Worm (Caenorhabditis elegans) whole organism, mixed stage, embryonic: ENCODE results near the gene gap-2.

ENCODE experiments used
- M03D4.4 ChIP-seq: sonication (generic microtip); optimal IDR thresholded peaks from 2 replicates; lab custom pipeline; 2017; ENCODE audit warnings: mild to moderate bottlenecking, missing genetic modification characterization, missing compliant biosample characterization
- bed-3 ChIP-seq: fragments of 200-800 bp; sonication (Bioruptor generic); optimal IDR thresholded peaks from 3 replicates; lab custom pipeline; 2018; ENCODE audit warnings: mild to moderate bottlenecking, missing genetic modification characterization, moderate library complexity, missing compliant biosample characterization
- blmp-1 ChIP-seq: fragments of 150-350 bp; optimal IDR thresholded peaks from 2 replicates; lab custom pipeline; 2014; ENCODE audit warnings: missing biosample characterization, missing genetic modification characterization
- ceh-39 ChIP-seq: fragments of 150-350 bp; optimal IDR thresholded peaks from 2 replicates; lab custom pipeline; 2014; ENCODE audit warnings: missing biosample characterization, missing genetic modification characterization
- ceh-43 ChIP-seq: fragments of 200-800 bp; sonication (Bioruptor generic); optimal IDR thresholded peaks from 2 replicates; lab custom pipeline; 2018; ENCODE audit warnings: mild to moderate bottlenecking, missing genetic modification characterization, moderate library complexity, missing compliant biosample characterization
- ceh-83 ChIP-seq: fragments of 200-800 bp; sonication (Bioruptor generic); optimal IDR thresholded peaks from 2 replicates; lab custom pipeline; 2018; ENCODE audit warnings: mild to moderate bottlenecking, missing genetic modification characterization, missing compliant biosample characterization
- ces-1 ChIP-seq: fragments of 150-350 bp; optimal IDR thresholded peaks from 2 replicates; lab custom pipeline; 2014; ENCODE audit warnings: missing biosample characterization, missing genetic modification reagents, missing genetic modification characterization
- cnd-1 ChIP-seq: fragments of 200-800 bp; sonication (Bioruptor generic); optimal IDR thresholded peaks from 2 replicates; lab custom pipeline; 2018; ENCODE audit warnings: mild to moderate bottlenecking, missing genetic modification characterization, missing compliant biosample characterization
- drap-1 ChIP-seq: fragments of 200-800 bp; sonication (Bioruptor generic); optimal IDR thresholded peaks from 3 replicates; lab custom pipeline; 2018; ENCODE audit warnings: mild to moderate bottlenecking, missing genetic modification characterization, missing compliant biosample characterization
- elt-1 ChIP-seq: sonication (generic microtip); optimal IDR thresholded peaks from 2 replicates; lab custom pipeline; 2017; ENCODE audit warnings: missing genetic modification characterization, mild to moderate bottlenecking, missing compliant biosample characterization, antibody characterized with exemption, moderate library complexity, borderline replicate concordance; ENCODE audit not compliant: insufficient read depth
- elt-3 ChIP-seq: fragments of 150-350 bp; optimal IDR thresholded peaks from 2 replicates; lab custom pipeline; 2014; ENCODE audit warnings: missing biosample characterization, missing genetic modification characterization
- flh-1 ChIP-seq: fragments of 200-800 bp; sonication (Bioruptor generic); optimal IDR thresholded peaks from 2 replicates; lab custom pipeline; 2018; ENCODE audit warnings: mild to moderate bottlenecking, missing genetic modification characterization, moderate library complexity, missing compliant biosample characterization
- ham-2 ChIP-seq: fragments of 200-800 bp; sonication (Bioruptor generic); optimal IDR thresholded peaks from 2 replicates; lab custom pipeline; 2018; ENCODE audit warnings: mild to moderate bottlenecking, missing genetic modification characterization, missing compliant biosample characterization
- hlh-1 ChIP-seq: fragments of 150-350 bp; optimal IDR thresholded peaks from 2 replicates; lab custom pipeline; 2014; ENCODE audit warnings: missing biosample characterization, missing genetic modification reagents, missing genetic modification characterization
- lin-13 ChIP-seq: fragments of 150-350 bp; optimal IDR thresholded peaks from 2 replicates; lab custom pipeline; 2014; ENCODE audit warnings: missing biosample characterization, missing genetic modification characterization
- lin-32 ChIP-seq: fragments of 200-800 bp; sonication (Bioruptor generic); optimal IDR thresholded peaks from 2 replicates; lab custom pipeline; 2018; ENCODE audit warnings: mild to moderate bottlenecking, missing genetic modification characterization, missing compliant biosample characterization
- lsy-2 ChIP-seq: fragments of 150-350 bp; optimal IDR thresholded peaks from 2 replicates; lab custom pipeline; 2014; ENCODE audit warnings: missing biosample characterization, missing genetic modification characterization
- mab-5 ChIP-seq: fragments of 150-350 bp; optimal IDR thresholded peaks from 2 replicates; lab custom pipeline; 2014; ENCODE audit warnings: missing biosample characterization, missing genetic modification characterization
- mep-1 ChIP-seq: fragments of 150-350 bp; optimal IDR thresholded peaks from 2 replicates; lab custom pipeline; 2017; ENCODE audit warnings: missing biosample characterization, missing genetic modification reagents, missing genetic modification characterization, inconsistent platforms
- mls-2 ChIP-seq: sonication (generic microtip); optimal IDR thresholded peaks from 2 replicates; lab custom pipeline; 2016; ENCODE audit warnings: mild to moderate bottlenecking, missing genetic modification characterization, moderate library complexity, missing compliant biosample characterization
- nhr-2 ChIP-seq: fragments of 150-350 bp; optimal IDR thresholded peaks from 2 replicates; lab custom pipeline; 2014; ENCODE audit warnings: missing biosample characterization, missing genetic modification characterization
- nhr-237 ChIP-seq: fragments of 150-350 bp; optimal IDR thresholded peaks from 2 replicates; lab custom pipeline; 2014; ENCODE audit warnings: missing biosample characterization, missing genetic modification characterization
- nhr-28 ChIP-seq: fragments of 150-350 bp; optimal IDR thresholded peaks from 2 replicates; lab custom pipeline; 2014; ENCODE audit warnings: missing biosample characterization, missing genetic modification characterization
- nhr-76 ChIP-seq: sonication (generic microtip); optimal IDR thresholded peaks from 2 replicates; lab custom pipeline; 2017; ENCODE audit warnings: missing biosample characterization, missing genetic modification characterization
- pha-4 ChIP-seq: fragments of 150-350 bp; optimal IDR thresholded peaks from 2 replicates; lab custom pipeline; 2018; ENCODE audit warnings: missing biosample characterization, missing genetic modification reagents, missing genetic modification characterization
- sem-2 ChIP-seq: fragments of 200-800 bp; sonication (Bioruptor generic); optimal IDR thresholded peaks from 2 replicates; lab custom pipeline; 2018; ENCODE audit warnings: mild to moderate bottlenecking, missing genetic modification characterization, missing compliant biosample characterization
- snpc-4 ChIP-seq: fragments of 150-350 bp; optimal IDR thresholded peaks from 2 replicates; lab custom pipeline; 2014; ENCODE audit warnings: missing biosample characterization, missing genetic modification characterization
- sptf-1 ChIP-seq: sonication (generic microtip); optimal IDR thresholded peaks from 2 replicates; lab custom pipeline; 2017; ENCODE audit warnings: mild to moderate bottlenecking, missing genetic modification characterization, moderate library complexity, missing compliant biosample characterization
- unc-120 ChIP-seq: sonication (generic microtip); optimal IDR thresholded peaks from 2 replicates; lab custom pipeline; 2017; ENCODE audit warnings: missing genetic modification characterization, missing compliant biosample characterization; ENCODE audit not compliant: poor library complexity, severe bottlenecking
- unc-39 ChIP-seq: fragments of 150-350 bp; optimal IDR thresholded peaks from 2 replicates; lab custom pipeline; 2014; ENCODE audit warnings: missing biosample characterization, missing genetic modification characterization
- unc-62 ChIP-seq: fragments of 150-350 bp; optimal IDR thresholded peaks from 2 replicates; lab custom pipeline; 2014; ENCODE audit warnings: missing biosample characterization, missing genetic modification reagents, missing genetic modification characterization
- zip-8 ChIP-seq: fragments of 150-350 bp; optimal IDR thresholded peaks from 2 replicates; lab custom pipeline; 2014; ENCODE audit warnings: missing biosample characterization, missing genetic modification characterization
- ztf-11 ChIP-seq: fragments of 150-350 bp; optimal IDR thresholded peaks from 2 replicates; lab custom pipeline; 2014; ENCODE audit warnings: missing biosample characterization, missing genetic modification characterization

The gap-2 gene

ce11 chrX:9443871-9444270, 28.4 kb upstream of the gap-2 start:
- peak; percentile 40 for TF ChIP-seq ces-1 (GFP tag; lab: Kevin White, UChicago)
- TF ChIP-seq mep-1 (tag; lab: Kevin White, UChicago): no peak
- TF ChIP-seq lin-32 (GFP tag; lab: Kevin White, UChicago): no peak

ce11 chrX:9446177-9446694, 26.0 kb upstream of the gap-2 start, which contains the start of gene ZK899.1:
Gene ZK899.1, plus strand, starts transcription at chrX:9446644.
- TF ChIP-seq drap-1 (no peak), hlh-1 (tag; lab: Kevin White, UChicago) (no peak), elt-1 (tag; lab: Kevin White, UChicago) (no peak), ham-2 (GFP tag; lab: Kevin White, UChicago) (no peak), sptf-1 (tag; lab: Kevin White, UChicago) (no peak), ceh-83 (GFP tag; lab: Kevin White, UChicago) (no peak), sem-2 (GFP tag; lab: Kevin White, UChicago) (no peak), zip-8 (tag; lab: Kevin White, UChicago) (no peak), unc-120 (tag; lab: Kevin White, UChicago) (no peak), flh-1 (GFP tag; lab: Kevin White, UChicago) (no peak), nhr-28 (no peak), ztf-11 (tag; lab: Kevin White, UChicago) (no peak), M03D4.4 (tag; lab: Kevin White, UChicago) (no peak), blmp-1 (tag; lab: Kevin White, UChicago) (no peak), mls-2 (tag; lab: Kevin White, UChicago) (no peak), ceh-39 (no peak), unc-39 (no peak), ceh-43 (GFP tag; lab: Kevin White, UChicago) (no peak), nhr-76 (tag; lab: Kevin White, UChicago) (no peak), lin-13 (tag; lab: Kevin White, UChicago) (no peak)

- TF ChIP-seq pha-4 (tag; lab: Kevin White, UChicago): no peak
- no peak for TF ChIP-seq mep-1 (tag; lab: Kevin White, UChicago)
- TF ChIP-seq mab-5 (tag; lab: Kevin White, UChicago): no peak
- TF ChIP-seq blmp-1 (tag; lab: Kevin White, UChicago): no peak
- TF ChIP-seq nhr-28: no peak
- no peak for TF ChIP-seq mls-2 (tag; lab: Kevin White, UChicago)
- TF ChIP-seq lin-13 (tag; lab: Kevin White, UChicago): no peak
- no peak for TF ChIP-seq drap-1
- TF ChIP-seq unc-120 (tag; lab: Kevin White, UChicago): no peak
- no peak for TF ChIP-seq elt-3 (tag; lab: Kevin White, UChicago)
- TF ChIP-seq nhr-237 (tag; lab: Kevin White, UChicago): no peak
- TF ChIP-seq ceh-43 (GFP tag; lab: Kevin White, UChicago): no peak
- TF ChIP-seq flh-1 (GFP tag; lab: Kevin White, UChicago): no peak
- no peak for TF ChIP-seq sem-2 (GFP tag; lab: Kevin White, UChicago)
- no peak for TF ChIP-seq elt-1 (tag; lab: Kevin White, UChicago)
Measured at ce11 chrX:9449330-9449729, 22.9 kb upstream of the gap-2 start, which contains the start of gene ZK899.7. Gene ZK899.7, minus strand, starts transcription at chrX:9449430.

- TF ChIP-seq elt-3 (tag; lab: Kevin White, UChicago) (no peak), nhr-2 (tag; lab: Kevin White, UChicago) (peak; percentile 27), ceh-83 (GFP tag; lab: Kevin White, UChicago) (no peak), nhr-28 (no peak), pha-4 (tag; lab: Kevin White, UChicago) (peak; percentile 77), unc-39 (no peak)
Measured at ce11 chrX:9451944-9452453, 20.3 kb upstream of the gap-2 start, which contains the start of gene ZK899.2. Gene ZK899.2, minus strand, starts transcription at chrX:9451994.

ce11 chrX:9452483-9453198, 19.6 kb upstream of the gap-2 start, which contains the start of gene ZK899.3:
Gene ZK899.3, plus strand, starts transcription at chrX:9453148.
- TF ChIP-seq bed-3 (no peak), elt-1 (tag; lab: Kevin White, UChicago) (no peak), blmp-1 (tag; lab: Kevin White, UChicago) (no peak), elt-3 (tag; lab: Kevin White, UChicago) (no peak), unc-62 (no peak), nhr-28 (no peak), lin-13 (tag; lab: Kevin White, UChicago) (no peak), M03D4.4 (tag; lab: Kevin White, UChicago) (no peak), sptf-1 (tag; lab: Kevin White, UChicago) (no peak), snpc-4 (tag; lab: Kevin White, UChicago) (no peak), cnd-1 (tag; lab: Kevin White, UChicago) (no peak), nhr-237 (tag; lab: Kevin White, UChicago) (no peak), ztf-11 (tag; lab: Kevin White, UChicago) (no peak), flh-1 (GFP tag; lab: Kevin White, UChicago) (no peak), lsy-2 (no peak)
